Worm (Caenorhabditis elegans) whole organism, L4/young adult: ENCODE results near the gene sdz-24.
"Not testable (repeated sequence)": the region's sequence is repeated elsewhere in the genome, so short reads cannot be mapped to it uniquely, and the experiment has no call there.

Experiments used
- W03F9.2 ChIP-seq: fragments of 150-350 bp; optimal IDR thresholded peaks from 2 replicates; lab custom pipeline; 2014; ENCODE audit warnings: missing biosample characterization, missing genetic modification characterization
- dao-5 ChIP-seq: sonication (generic microtip); optimal IDR thresholded peaks from 2 replicates; lab custom pipeline; 2016; ENCODE audit warnings: missing genotype, missing genetic modification characterization, moderate library complexity, missing compliant biosample characterization
- him-1 ChIP-seq: sonication (generic microtip); optimal IDR thresholded peaks from 2 replicates; lab custom pipeline; 2016; ENCODE audit warnings: missing genotype, missing genetic modification reagents, missing genetic modification characterization, missing compliant biosample characterization

Gene sdz-24

DNA sequence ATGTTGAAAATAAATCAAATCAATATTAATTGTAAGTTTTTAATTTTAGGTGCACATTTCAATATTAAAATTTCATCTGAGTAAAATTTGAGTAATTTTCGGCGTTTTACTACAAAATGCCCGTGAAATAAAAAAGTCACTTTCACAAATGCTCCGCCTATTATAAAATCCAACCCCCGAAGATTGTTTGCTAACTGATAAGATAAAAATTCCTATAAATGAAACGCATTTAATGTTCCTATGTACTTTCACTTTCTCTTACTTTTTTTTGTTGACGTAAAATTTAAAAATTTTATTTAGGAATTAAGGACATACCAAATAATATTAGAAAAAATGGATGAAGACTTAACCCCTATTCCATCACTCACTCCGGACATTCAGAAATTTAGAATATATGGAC is at the start of gene sdz-24:
Gene sdz-24, plus strand, starts transcription at position 301 of the 400 bp plus-strand sequence.
- TF ChIP-seq W03F9.2 (tag; lab: Kevin White, UChicago), result no peak
- no peak for TF ChIP-seq dao-5 (tag; lab: Kevin White, UChicago)
- no peak for TF ChIP-seq him-1 (tag; lab: Kevin White, UChicago)

ce11 chrII:608757-609156 is 49.7 kb upstream of the sdz-24 start, which contains the start of gene W04H10.1:
Gene W04H10.1 (plus strand): TSS chrII:609057.
- TF ChIP-seq him-1 (tag; lab: Kevin White, UChicago) (no peak), W03F9.2 (tag; lab: Kevin White, UChicago) (no peak), dao-5 (tag; lab: Kevin White, UChicago) (no peak)

- TF ChIP-seq dao-5, him-1, W03F9.2 (tag; lab: Kevin White, UChicago): not testable (repeated sequence)
Observed at ce11 chrII:612361-612760, 46.1 kb upstream of the sdz-24 start, which contains the start of gene clec-118. Gene clec-118 (minus strand): TSS chrII:612461.

- TF ChIP-seq him-1 (tag; lab: Kevin White, UChicago) (no peak), dao-5 (tag; lab: Kevin White, UChicago) (no peak), W03F9.2 (tag; lab: Kevin White, UChicago) (no peak)
Observed at ce11 chrII:614701-615100, 43.8 kb upstream of the sdz-24 start.

ce11 chrII:621141-621540 is 37.3 kb upstream of the sdz-24 start:
- no peak for TF ChIP-seq him-1 (tag; lab: Kevin White, UChicago)
- no peak for TF ChIP-seq dao-5 (tag; lab: Kevin White, UChicago)
- no peak for TF ChIP-seq W03F9.2 (tag; lab: Kevin White, UChicago)

DNA sequence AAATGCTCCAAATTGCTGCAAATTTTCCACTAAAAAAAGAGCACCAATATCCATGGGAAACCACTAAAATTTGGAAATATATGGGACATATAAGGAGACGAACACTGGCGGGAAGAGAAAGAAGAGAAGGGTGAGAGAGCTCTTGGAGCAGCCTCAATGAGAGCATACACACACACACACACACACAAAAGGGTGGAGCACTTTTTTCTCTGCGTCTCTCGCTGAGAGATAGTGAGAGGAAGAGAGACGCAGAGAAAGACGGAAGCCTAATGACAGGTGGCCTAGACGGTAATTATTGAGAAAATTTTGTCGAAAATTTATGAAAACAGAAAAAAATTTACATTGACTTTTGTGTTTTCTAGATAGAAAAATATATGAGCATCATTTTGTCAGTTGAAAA is 36.0 kb upstream of the sdz-24 start:
- TF ChIP-seq dao-5 (tag; lab: Kevin White, UChicago) (no peak), W03F9.2 (tag; lab: Kevin White, UChicago) (no peak), him-1 (tag; lab: Kevin White, UChicago) (no peak)

- TF ChIP-seq dao-5 (tag; lab: Kevin White, UChicago), result no peak
- no peak for TF ChIP-seq W03F9.2 (tag; lab: Kevin White, UChicago)
- no peak for TF ChIP-seq him-1 (tag; lab: Kevin White, UChicago)
Observed at ce11 chrII:624443-624842, 34.0 kb upstream of the sdz-24 start, which contains the start of gene T04B8.5. Gene T04B8.5 (minus strand): TSS chrII:624543.

- TF ChIP-seq dao-5 (tag; lab: Kevin White, UChicago), result no peak
- TF ChIP-seq W03F9.2 (tag; lab: Kevin White, UChicago), result no peak
- TF ChIP-seq him-1 (tag; lab: Kevin White, UChicago), result no peak
Observed at ce11 chrII:625926-626325, 32.5 kb upstream of the sdz-24 start.

DNA sequence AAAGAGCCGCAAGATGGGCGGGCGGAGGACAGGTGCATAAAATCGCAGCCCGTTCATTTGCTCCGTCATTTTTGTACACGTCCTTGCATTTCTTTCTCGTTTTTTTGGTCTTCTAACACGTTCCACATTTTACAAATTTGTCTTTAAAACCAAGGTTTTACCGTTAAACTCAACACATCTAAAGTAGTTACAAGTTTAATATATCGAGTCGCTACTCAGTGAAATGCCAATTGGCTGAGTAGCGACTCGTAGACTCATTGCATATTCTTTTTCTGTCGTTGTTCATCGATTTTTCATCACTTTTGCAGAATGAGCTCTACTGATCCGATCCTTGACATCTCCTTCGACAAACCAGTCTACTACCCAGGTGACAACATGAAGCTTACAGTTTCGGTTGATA is 31.3 kb upstream of the sdz-24 start, which contains the start of gene arrd-1:
Gene arrd-1, plus strand, starts transcription at position 301 of the 400 bp plus-strand sequence.
- TF ChIP-seq dao-5 (tag; lab: Kevin White, UChicago) (no peak), him-1 (tag; lab: Kevin White, UChicago) (no peak), W03F9.2 (tag; lab: Kevin White, UChicago) (no peak)

DNA sequence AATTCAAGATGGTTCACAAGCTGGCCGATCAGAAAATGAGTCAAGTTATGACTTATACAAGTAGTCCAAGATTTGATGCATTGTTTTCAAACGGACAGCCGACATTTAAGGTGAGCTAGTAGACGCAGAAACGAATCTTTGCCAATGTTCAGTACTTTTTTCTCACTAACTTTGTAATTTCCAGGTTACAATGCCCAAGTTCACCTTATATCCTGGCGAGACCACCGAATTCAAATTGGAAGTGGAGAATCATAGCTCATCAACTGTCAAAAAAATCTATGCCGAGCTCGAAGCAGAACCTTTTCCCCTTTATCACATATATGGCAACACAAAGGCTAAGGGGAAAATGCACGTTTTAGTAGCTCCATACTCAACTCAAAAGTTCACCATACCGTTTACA is 30.6 kb upstream of the sdz-24 start:
- TF ChIP-seq him-1 (tag; lab: Kevin White, UChicago) (no peak), W03F9.2 (tag; lab: Kevin White, UChicago) (no peak), dao-5 (tag; lab: Kevin White, UChicago) (no peak)

- TF ChIP-seq him-1 (tag; lab: Kevin White, UChicago), result no peak
- TF ChIP-seq dao-5 (tag; lab: Kevin White, UChicago), result no peak
- TF ChIP-seq W03F9.2 (tag; lab: Kevin White, UChicago), result no peak
Observed at ce11 chrII:633984-634383, 24.5 kb upstream of the sdz-24 start, which contains the start of gene T04B8.1. Gene T04B8.1 (plus strand): TSS chrII:634284.

ce11 chrII:639467-639866 is 19.0 kb upstream of the sdz-24 start, which contains the start of gene K07E8.6:
Gene K07E8.6 (minus strand): TSS chrII:639567.
- no peak for TF ChIP-seq W03F9.2 (tag; lab: Kevin White, UChicago)
- no peak for TF ChIP-seq dao-5 (tag; lab: Kevin White, UChicago)
- TF ChIP-seq him-1 (tag; lab: Kevin White, UChicago), result no peak

DNA sequence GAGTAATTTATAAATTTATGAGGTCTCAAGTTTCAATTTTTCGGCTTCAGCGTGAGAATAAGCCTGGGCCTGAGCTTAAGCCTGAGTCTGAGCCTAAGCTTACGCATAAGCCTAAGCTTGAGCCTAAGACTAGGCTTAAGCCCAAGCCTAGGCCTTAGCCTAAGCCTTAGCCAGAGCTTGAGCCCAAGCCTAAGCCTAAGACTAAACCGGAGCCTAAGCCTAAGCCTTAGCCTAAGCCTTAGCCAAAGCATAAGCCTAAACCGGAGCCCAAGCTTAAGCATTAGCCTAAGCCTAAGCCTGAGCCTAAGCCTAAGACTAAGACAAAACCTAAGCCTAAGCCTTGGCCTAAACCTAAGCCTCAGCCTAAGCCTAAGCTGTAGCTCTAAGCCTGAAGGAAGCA is 14.7 kb upstream of the sdz-24 start:
- TF ChIP-seq W03F9.2 (tag; lab: Kevin White, UChicago) (no peak), dao-5 (tag; lab: Kevin White, UChicago) (no peak), him-1 (tag; lab: Kevin White, UChicago) (no peak)
